Fruit fly (Drosophila melanogaster) whole organism, embryonic: Measurements from ENCODE around the gene CG8112.
A peak's percentile ranks its signal among the peaks of the same experiment; 100 is the strongest.

Experiments used
- Abd-B ChIP-seq: fragments of 200-800 bp; sonication (Bioruptor generic); optimal IDR thresholded peaks from 2 replicates; lab custom pipeline; 2018; ENCODE audit warnings: missing biosample characterization, mild to moderate bottlenecking, missing genetic modification characterization, moderate library complexity
- CG10431 ChIP-seq: fragments of 200-800 bp; sonication (Bioruptor generic); optimal IDR thresholded peaks from 3 replicates; lab custom pipeline; 2018; ENCODE audit warnings: missing biosample characterization, mild to moderate bottlenecking, missing genetic modification characterization
- CG12744 ChIP-seq: fragments of 200-800 bp; sonication (Bioruptor generic); optimal IDR thresholded peaks from 2 replicates; lab custom pipeline; 2016; ENCODE audit warnings: missing biosample characterization, missing genetic modification characterization
- CG16815 ChIP-seq: fragments of 200-800 bp; sonication (Bioruptor generic); optimal IDR thresholded peaks from 3 replicates; lab custom pipeline; 2017; ENCODE audit warnings: missing biosample characterization, mild to moderate bottlenecking, missing genetic modification characterization
- CG17328 ChIP-seq: fragments of 200-800 bp; sonication (Bioruptor generic); IDR thresholded peaks from 2 replicates; pipeline ENCODE4 v1.3.6; 2022; ENCODE audit warnings: missing biosample characterization, missing genetic modification characterization
- CG17829 ChIP-seq: fragments of 200-800 bp; optimal IDR thresholded peaks from 2 replicates; lab custom pipeline; 2019; ENCODE audit warnings: missing biosample characterization, mild to moderate bottlenecking, missing genetic modification characterization, moderate library complexity
- CG18011 ChIP-seq: fragments of 200-800 bp; sonication (Bioruptor generic); optimal IDR thresholded peaks from 2 replicates; lab custom pipeline; 2017; ENCODE audit warnings: missing biosample characterization, missing genetic modification characterization, mild to moderate bottlenecking, moderate library complexity, missing genotype
- CG31365 ChIP-seq: fragments of 200-800 bp; sonication (Bioruptor generic); optimal IDR thresholded peaks from 2 replicates; lab custom pipeline; 2018; ENCODE audit warnings: missing biosample characterization, mild to moderate bottlenecking, missing genetic modification characterization
- CG34224 ChIP-seq: fragments of 200-800 bp; sonication (Bioruptor generic); IDR thresholded peaks from 3 replicates; pipeline ENCODE4 v1.3.6; 2022; ENCODE audit warnings: missing biosample characterization, missing genetic modification characterization; ENCODE audit not compliant: partially characterized antibody
- CG34376 ChIP-seq: fragments of 200-800 bp; sonication (Bioruptor generic); optimal IDR thresholded peaks from 2 replicates; lab custom pipeline; 2018; ENCODE audit warnings: missing biosample characterization, mild to moderate bottlenecking, missing genetic modification characterization
- CG4282 ChIP-seq: fragments of 200-800 bp; sonication (Bioruptor generic); optimal IDR thresholded peaks from 2 replicates; lab custom pipeline; 2016; ENCODE audit warnings: missing biosample characterization, missing genetic modification characterization
- CG4730 ChIP-seq: fragments of 200-800 bp; sonication (Bioruptor generic); IDR thresholded peaks from 2 replicates; pipeline ENCODE4 v1.3.6; 2022; ENCODE audit warnings: missing biosample characterization, missing genetic modification characterization
- CG4820 ChIP-seq: fragments of 200-800 bp; sonication (Bioruptor generic); optimal IDR thresholded peaks from 3 replicates; lab custom pipeline; 2016; ENCODE audit warnings: missing biosample characterization, missing genetic modification characterization
- CG6272 ChIP-seq: fragments of 200-800 bp; sonication (Bioruptor generic); IDR thresholded peaks from 2 replicates; pipeline ENCODE4 v1.3.6; 2022; ENCODE audit warnings: missing biosample characterization, missing genetic modification characterization
- CG7271 ChIP-seq: fragments of 200-800 bp; sonication (Bioruptor generic); optimal IDR thresholded peaks from 2 replicates; lab custom pipeline; 2018; ENCODE audit warnings: missing biosample characterization, mild to moderate bottlenecking, missing genetic modification characterization, moderate library complexity
- CG7357 ChIP-seq: fragments of 200-800 bp; sonication (Bioruptor generic); IDR thresholded peaks from 3 replicates; pipeline ENCODE4 v1.3.6; 2022; ENCODE audit warnings: missing biosample characterization, missing genetic modification characterization
- CG7372 ChIP-seq: fragments of 200-800 bp; sonication (Bioruptor generic); IDR thresholded peaks from 2 replicates; pipeline ENCODE4 v1.3.6; 2022; ENCODE audit warnings: missing biosample characterization, missing genetic modification characterization
- CG7928 ChIP-seq: fragments of 200-800 bp; sonication (Bioruptor generic); optimal IDR thresholded peaks from 2 replicates; lab custom pipeline; 2017; ENCODE audit warnings: missing biosample characterization, mild to moderate bottlenecking, missing genetic modification characterization
- CG7963 ChIP-seq: fragments of 200-800 bp; sonication (Bioruptor generic); IDR thresholded peaks from 3 replicates; pipeline ENCODE4 v1.3.6; 2022; ENCODE audit warnings: missing biosample characterization, missing genetic modification characterization; ENCODE audit not compliant: partially characterized antibody
- Camta ChIP-seq: fragments of 200-800 bp; sonication (Bioruptor generic); optimal IDR thresholded peaks from 2 replicates; lab custom pipeline; 2016; ENCODE audit warnings: missing biosample characterization, missing genetic modification characterization
- CoRest ChIP-seq: fragments of 200-800 bp; sonication (Bioruptor generic); optimal IDR thresholded peaks from 3 replicates; lab custom pipeline; 2018; ENCODE audit warnings: missing biosample characterization, mild to moderate bottlenecking, missing genetic modification characterization, moderate library complexity
- Dip3 ChIP-seq: fragments of 200-800 bp; sonication (Bioruptor generic); optimal IDR thresholded peaks from 3 replicates; lab custom pipeline; 2016; ENCODE audit warnings: missing biosample characterization, missing genetic modification characterization
- Dref ChIP-seq: fragments of 200-800 bp; sonication (Bioruptor generic); IDR thresholded peaks from 2 replicates; pipeline ENCODE4 v1.3.6; 2022; ENCODE audit warnings: missing biosample characterization, missing genetic modification characterization
- Ets97D ChIP-seq: fragments of 200-800 bp; sonication (Bioruptor generic); optimal IDR thresholded peaks from 3 replicates; lab custom pipeline; 2016; ENCODE audit warnings: missing biosample characterization, missing genetic modification characterization
- Mad ChIP-seq: fragments of 200-800 bp; sonication (Bioruptor generic); optimal IDR thresholded peaks from 2 replicates; lab custom pipeline; 2016; ENCODE audit warnings: missing biosample characterization, missing genetic modification characterization
- Sry-β ChIP-seq: fragments of 200-800 bp; sonication (Bioruptor generic); optimal IDR thresholded peaks from 2 replicates; lab custom pipeline; 2018; ENCODE audit warnings: missing biosample characterization, mild to moderate bottlenecking, missing genetic modification characterization, moderate library complexity
- Tbp ChIP-seq: fragments of >200 bp; optimal IDR thresholded peaks from 2 replicates; lab custom pipeline; 2018; ENCODE audit warnings: missing biosample characterization, missing genetic modification characterization
- ac ChIP-seq: fragments of 200-800 bp; sonication (Bioruptor generic); optimal IDR thresholded peaks from 3 replicates; lab custom pipeline; 2017; ENCODE audit warnings: missing biosample characterization, mild to moderate bottlenecking, missing genetic modification characterization
- amos ChIP-seq: fragments of 200-800 bp; sonication (Bioruptor generic); IDR thresholded peaks from 2 replicates; pipeline ENCODE4 v1.3.6; 2022; ENCODE audit warnings: missing biosample characterization, missing genetic modification characterization; ENCODE audit not compliant: partially characterized antibody
- dan ChIP-seq: fragments of 200-800 bp; sonication (Bioruptor generic); IDR thresholded peaks from 2 replicates; pipeline ENCODE4 v1.3.6; 2022; ENCODE audit warnings: missing biosample characterization, missing genetic modification characterization
- dimm ChIP-seq: fragments of 200-800 bp; sonication (Bioruptor generic); IDR thresholded peaks from 2 replicates; pipeline ENCODE4 v1.3.6; 2022; ENCODE audit warnings: missing biosample characterization, missing genetic modification characterization
- dmrt99B ChIP-seq: fragments of 200-800 bp; sonication (Bioruptor generic); optimal IDR thresholded peaks from 2 replicates; lab custom pipeline; 2018; ENCODE audit warnings: missing biosample characterization, mild to moderate bottlenecking, missing genetic modification characterization, moderate library complexity
- fu2 ChIP-seq: fragments of 200-800 bp; sonication (Bioruptor generic); optimal IDR thresholded peaks from 2 replicates; lab custom pipeline; 2016; ENCODE audit warnings: missing biosample characterization, missing genetic modification characterization
- gcm ChIP-seq: fragments of 200-800 bp; sonication (Bioruptor generic); optimal IDR thresholded peaks from 2 replicates; lab custom pipeline; 2019; ENCODE audit warnings: missing biosample characterization, mild to moderate bottlenecking, missing genetic modification characterization, moderate library complexity
- gfzf ChIP-seq: fragments of 200-800 bp; sonication (Bioruptor generic); optimal IDR thresholded peaks from 2 replicates; lab custom pipeline; 2016; ENCODE audit warnings: missing biosample characterization, mild to moderate bottlenecking, missing genetic modification characterization, moderate library complexity
- hbn ChIP-seq: fragments of 200-800 bp; sonication (Bioruptor generic); IDR thresholded peaks from 2 replicates; pipeline ENCODE4 v1.3.6; 2022; ENCODE audit warnings: missing biosample characterization, missing genetic modification characterization; ENCODE audit not compliant: partially characterized antibody
- insv ChIP-seq, 2 experiments: fragments of 200-800 bp; sonication (Bioruptor generic); optimal IDR thresholded peaks; 3 replicates each; lab custom pipeline; 2016 to 2018; ENCODE audit warnings: missing biosample characterization in 2 of 2, missing genetic modification characterization in 2 of 2
- kah ChIP-seq: fragments of 200-800 bp; sonication (Bioruptor generic); optimal IDR thresholded peaks from 2 replicates; lab custom pipeline; 2018; ENCODE audit warnings: missing biosample characterization, mild to moderate bottlenecking, missing genetic modification characterization
- nmo ChIP-seq: fragments of 200-800 bp; sonication (Bioruptor generic); optimal IDR thresholded peaks from 2 replicates; lab custom pipeline; 2018; ENCODE audit warnings: missing biosample characterization, mild to moderate bottlenecking, missing genetic modification characterization, moderate library complexity
- odd ChIP-seq: fragments of 200-800 bp; sonication (Bioruptor generic); optimal IDR thresholded peaks from 2 replicates; lab custom pipeline; 2017; ENCODE audit warnings: missing biosample characterization, mild to moderate bottlenecking, missing genetic modification characterization
- pho ChIP-seq: fragments of 200-800 bp; sonication (Bioruptor generic); optimal IDR thresholded peaks from 2 replicates; lab custom pipeline; 2016; ENCODE audit warnings: missing biosample characterization, missing genetic modification characterization
- psq ChIP-seq: fragments of 200-800 bp; sonication (Bioruptor generic); optimal IDR thresholded peaks from 2 replicates; lab custom pipeline; 2017; ENCODE audit warnings: missing biosample characterization, missing genetic modification characterization
- salm ChIP-seq: fragments of 200-800 bp; sonication (Bioruptor generic); optimal IDR thresholded peaks from 2 replicates; lab custom pipeline; 2018; ENCODE audit warnings: missing biosample characterization, mild to moderate bottlenecking, missing genetic modification characterization
- sens ChIP-seq: fragments of 200-800 bp; sonication (Bioruptor generic); peaks from one replicate; lab custom pipeline; 2016; ENCODE audit warnings: missing biosample characterization, missing genetic modification characterization
- sob ChIP-seq: fragments of 200-800 bp; sonication (Bioruptor generic); IDR thresholded peaks from 2 replicates; pipeline ENCODE4 v1.3.6; 2022; ENCODE audit warnings: missing biosample characterization, missing genetic modification characterization
- sr ChIP-seq: fragments of 200-800 bp; sonication (Bioruptor generic); IDR thresholded peaks from 3 replicates; pipeline ENCODE4 v1.3.6; 2022; ENCODE audit warnings: missing biosample characterization, missing genetic modification characterization
- ssp ChIP-seq: fragments of 200-800 bp; sonication (Bioruptor generic); IDR thresholded peaks from 2 replicates; pipeline ENCODE4 v1.3.6; 2022; ENCODE audit warnings: missing biosample characterization, missing genetic modification characterization
- sug ChIP-seq: fragments of 200-800 bp; optimal IDR thresholded peaks from 2 replicates; lab custom pipeline; 2019; ENCODE audit warnings: missing biosample characterization, mild to moderate bottlenecking, missing genetic modification characterization, moderate library complexity
- twi ChIP-seq: fragments of 200-800 bp; optimal IDR thresholded peaks from 2 replicates; lab custom pipeline; 2019; ENCODE audit warnings: missing biosample characterization, mild to moderate bottlenecking, missing genetic modification characterization, moderate library complexity
- wek ChIP-seq: fragments of 200-800 bp; sonication (Bioruptor generic); optimal IDR thresholded peaks from 3 replicates; lab custom pipeline; 2018; ENCODE audit warnings: missing biosample characterization, mild to moderate bottlenecking, missing genetic modification characterization, moderate library complexity
- zen ChIP-seq: fragments of 200-800 bp; sonication (Bioruptor generic); optimal IDR thresholded peaks from 3 replicates; lab custom pipeline; 2018; ENCODE audit warnings: missing biosample characterization, mild to moderate bottlenecking, missing genetic modification characterization, moderate library complexity
- zfh1 ChIP-seq: fragments of 200-800 bp; sonication (Bioruptor generic); IDR thresholded peaks from 3 replicates; pipeline ENCODE4 v1.3.6; 2022; ENCODE audit warnings: missing biosample characterization, missing genetic modification characterization

The CG8112 gene

DNA sequence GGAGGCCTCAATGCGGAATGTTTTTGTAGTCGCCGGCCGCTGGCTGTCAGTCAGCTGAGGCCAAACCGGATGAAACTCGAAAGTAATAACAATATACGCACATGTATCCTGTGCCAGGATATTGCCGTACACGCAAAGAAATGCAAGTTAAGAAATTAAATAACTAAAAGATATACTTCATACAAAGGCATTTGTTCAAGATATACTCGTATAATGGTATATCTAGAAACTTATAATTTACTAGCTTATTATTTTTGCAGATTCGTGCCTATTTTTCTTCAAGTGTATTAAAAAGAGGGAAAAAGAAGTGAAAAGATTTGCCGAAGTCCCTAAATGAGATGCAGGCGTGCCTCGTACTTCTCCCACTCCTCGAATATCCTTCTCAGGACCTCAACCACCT, 29.5 kb upstream of the CG8112 start (continued):
- TF ChIP-seq CG7271 (tag; lab: Kevin White, UChicago) (peak; percentile 58), salm (no peak), Sry-β (no peak), Camta (GFP tag; lab: Kevin White, UChicago) (no peak), CG4282 (no peak), zen (tag; lab: Kevin White, UChicago) (peak; percentile 88), gfzf (no peak), CG17829 (tag; lab: Kevin White, UChicago) (peak; percentile 25), CG7963 (GFP tag; lab: Robert Waterston, UW) (no peak), Mad (no peak), Abd-B (GFP tag; lab: Kevin White, UChicago) (no peak), psq (GFP tag; lab: Kevin White, UChicago) (no peak), CG7928 (no peak), Ets97D (no peak), dmrt99B (tag; lab: Kevin White, UChicago) (no peak), sens (peak; percentile 74), CG7357 (GFP tag; lab: Robert Waterston, UW) (no peak), kah (GFP tag; lab: Kevin White, UChicago) (no peak), CG16815 (GFP tag; lab: Kevin White, UChicago) (no peak), CG18011 (GFP tag; lab: Kevin White, UChicago) (no peak), nmo (GFP tag; lab: Kevin White, UChicago) (no peak), amos (GFP tag; lab: Robert Waterston, UW) (no peak), sr (GFP tag; lab: Robert Waterston, UW) (no peak), Dip3 (GFP tag; lab: Kevin White, UChicago) (no peak), dan (GFP tag; lab: Robert Waterston, UW) (no peak), CG4820 (GFP tag; lab: Kevin White, UChicago) (no peak), wek (no peak), CG4730 (no peak), pho (GFP tag; lab: Kevin White, UChicago) (no peak), Tbp (GFP tag; lab: Kevin White, UChicago) (no peak), odd (no peak), hbn (no peak), twi (tag; lab: Kevin White, UChicago) (peak; percentile 12), gcm (GFP tag; lab: Kevin White, UChicago) (no peak), fu2 (GFP tag; lab: Kevin White, UChicago) (no peak), CoRest (tag; lab: Kevin White, UChicago) (no peak), CG31365 (tag; lab: Kevin White, UChicago) (no peak), ssp (GFP tag; lab: Robert Waterston, UW) (no peak), insv (GFP tag; optimal IDR thresholded peaks at IDR 0.05; lab: Kevin White, UChicago) (no peak), dimm (GFP tag; lab: Robert Waterston, UW) (no peak), CG17328 (no peak), CG12744 (GFP tag; lab: Kevin White, UChicago) (no peak), Dref (GFP tag; lab: Robert Waterston, UW) (0 out of 2 replicates have a peak, but pooled peaks have one; percentile 1), sug (no peak), sob (no peak), CG34376 (GFP tag; lab: Kevin White, UChicago) (no peak), ac (peak; percentile 27), CG10431 (GFP tag; lab: Kevin White, UChicago) (no peak), CG34224 (GFP tag; lab: Robert Waterston, UW) (no peak), CG6272 (no peak), zfh1 (GFP tag; lab: Robert Waterston, UW) (peak; percentile 28; the same call in 1 of the 3 replicates), CG7372 (GFP tag; lab: Robert Waterston, UW) (no peak)
